Fruit fly (Drosophila melanogaster): Measurements from ENCODE around the gene CG8500.
A peak's percentile ranks its signal among the peaks of the same experiment; 100 is the strongest.

The CG8500 gene

dm6 chr3R:9767620-9768592, 16.5 kb upstream of the CG8500 start, which contains the start of gene Naa80 (continued):
- TF ChIP-seq Side (GFP tag; optimal IDR thresholded peaks at IDR 0.05) (peak; percentile 83), CG31224 (GFP tag; IDR thresholded peaks at IDR 0.05) (peak; percentile 76), Sry-β (GFP tag; optimal IDR thresholded peaks at IDR 0.05) (no peak), unpg (GFP tag; optimal IDR thresholded peaks at IDR 0.05) (peak; percentile 37), CG10147 (GFP tag; optimal IDR thresholded peaks at IDR 0.05) (peak; percentile 37), Asciz (GFP tag; optimal IDR thresholded peaks at IDR 0.05) (no peak), CG33213 (GFP tag; optimal IDR thresholded peaks at IDR 0.05) (peak; percentile 57), Dad (GFP tag; optimal IDR thresholded peaks at IDR 0.05) (peak; percentile 69), Awh (GFP tag; IDR thresholded peaks at IDR 0.05) (no peak), CG17328 (GFP tag; IDR thresholded peaks at IDR 0.05) (no peak; the same call in 1 of the 2 replicates), Fer2 (tag; optimal IDR thresholded peaks at IDR 0.05) (peak; percentile 8), CG3065 (GFP tag; optimal IDR thresholded peaks at IDR 0.05) (peak; percentile 36), hth (optimal IDR thresholded peaks at IDR 0.05) (no peak), dimm (GFP tag; IDR thresholded peaks at IDR 0.05) (no peak), Opbp (GFP tag; IDR thresholded peaks at IDR 0.05; ENCODE audit: partially characterized antibody) (peak; percentile 59), CG9817 (tag; optimal IDR thresholded peaks at IDR 0.05) (peak; percentile 60), CG2116 (GFP tag; optimal IDR thresholded peaks at IDR 0.05) (peak; percentile 81), al (GFP tag; IDR thresholded peaks at IDR 0.05) (peak; percentile 61), Lhr (GFP tag; optimal IDR thresholded peaks at IDR 0.05) (peak; percentile 16), bsh (GFP tag; optimal IDR thresholded peaks at IDR 0.05) (peak in 1 of 2 experiments; percentile 35), Fer3 (tag; optimal IDR thresholded peaks at IDR 0.05) (peak; percentile 45), tna (GFP tag; IDR thresholded peaks at IDR 0.05; ENCODE audit: partially characterized antibody) (peak; percentile 48; the same call in 1 of the 2 replicates), CG5953 (GFP tag; IDR thresholded peaks at IDR 0.05) (no peak), Rfx (GFP tag; IDR thresholded peaks at IDR 0.05) (peak; percentile 88), ara (GFP tag; IDR thresholded peaks at IDR 0.05) (peak; percentile 43; the same call in 1 of the 2 replicates), Bteb2 (GFP tag; optimal IDR thresholded peaks at IDR 0.05) (peak; percentile 50), CG32767 (GFP tag; IDR thresholded peaks at IDR 0.05) (0 out of 2 replicates have a peak, but pooled peaks have one; percentile 25), luna (GFP tag; optimal IDR thresholded peaks at IDR 0.05) (peak; percentile 49), insv (GFP tag; optimal IDR thresholded peaks at IDR 0.05) (peak in 1 of 2 experiments; percentile 41), Ssrp (tag; optimal IDR thresholded peaks at IDR 0.05) (peak; percentile 12), CG11398 (GFP tag; optimal IDR thresholded peaks at IDR 0.05) (peak; percentile 58), MBD-R2 (GFP tag; IDR thresholded peaks at IDR 0.05) (peak; percentile 96), bbx (GFP tag; IDR thresholded peaks at IDR 0.05; ENCODE audit: partially characterized antibody) (peak; percentile 65), CG30020 (tag; optimal IDR thresholded peaks at IDR 0.05) (peak; percentile 9), zf30C (GFP tag; optimal IDR thresholded peaks at IDR 0.05) (no peak), seq (GFP tag; IDR thresholded peaks at IDR 0.05) (0 out of 2 replicates have a peak, but pooled peaks have one; percentile 33), CG10209 (GFP tag; optimal IDR thresholded peaks at IDR 0.05) (peak; percentile 54), wor (GFP tag; IDR thresholded peaks at IDR 0.05) (no peak), CoRest (tag; optimal IDR thresholded peaks at IDR 0.05) (peak; percentile 6), CG18599 (GFP tag; optimal IDR thresholded peaks at IDR 0.05) (peak; percentile 74), Mad (GFP tag; optimal IDR thresholded peaks at IDR 0.05) (peak; percentile 69), CG32772 (GFP tag; IDR thresholded peaks at IDR 0.05) (peak; percentile 24; the same call in 1 of the 2 replicates), CG12942 (GFP tag; optimal IDR thresholded peaks at IDR 0.05) (peak; percentile 69), ase (GFP tag; IDR thresholded peaks at IDR 0.05) (0 out of 3 replicates have a peak, but pooled peaks have one; percentile 34), Antp (GFP tag; optimal IDR thresholded peaks at IDR 0.05) (peak; percentile 89), C15 (GFP tag; IDR thresholded peaks at IDR 0.05) (no peak), Bdp1 (GFP tag; optimal IDR thresholded peaks at IDR 0.05) (peak; percentile 58), Meics (GFP tag; optimal IDR thresholded peaks at IDR 0.05) (peak; percentile 57)

All from whole organism, embryonic.